Worm (Caenorhabditis elegans): Measurements from ENCODE around the gene F43C1.5.

The F43C1.5 gene

DNA sequence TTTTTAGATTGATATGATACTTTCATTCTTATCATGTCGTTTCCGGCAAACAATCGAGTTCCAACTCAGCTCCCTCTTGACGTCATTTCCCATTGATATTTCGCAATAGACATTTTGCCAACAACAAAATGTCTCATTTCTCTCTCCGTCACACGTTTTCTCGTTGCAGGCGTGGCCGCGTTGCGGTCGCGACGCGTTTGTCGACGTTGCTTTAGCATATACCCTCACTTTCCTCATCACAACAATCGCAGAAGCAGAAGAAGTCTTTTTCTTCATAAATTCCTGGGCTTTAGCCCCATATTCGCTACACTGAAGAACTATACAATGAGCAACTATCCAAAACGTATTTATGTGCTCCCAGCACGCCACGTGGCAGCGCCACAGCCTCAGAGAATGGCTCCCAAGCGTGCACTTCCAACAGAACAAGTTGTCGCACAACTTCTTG, 35.3 kb upstream of the F43C1.5 start, which contains the start of gene xbp-1:
Gene xbp-1, plus strand, starts transcription at position 151 of the 445 bp plus-strand sequence.
- no peak for TF ChIP-seq unc-39 (tag; optimal IDR thresholded peaks at IDR 0.05)
- TF ChIP-seq mml-1 (tag; optimal IDR thresholded peaks at IDR 0.05) = no peak
- TF ChIP-seq lin-15B (tag; optimal IDR thresholded peaks at IDR 0.05) = peak; percentile 84
- TF ChIP-seq fkh-10 (GFP tag; optimal IDR thresholded peaks at IDR 0.05) = peak; percentile 66
- no peak for TF ChIP-seq daf-12 (tag; optimal IDR thresholded peaks at IDR 0.05)
- peak; percentile 90 for TF ChIP-seq egl-5 (tag; optimal IDR thresholded peaks at IDR 0.05)
- peak; percentile 98 for TF ChIP-seq elt-2 (tag; optimal IDR thresholded peaks at IDR 0.05)
- TF ChIP-seq unc-62 (GFP tag; optimal IDR thresholded peaks at IDR 0.05) = peak; percentile 30
- peak; percentile 88 for TF ChIP-seq ama-1 (optimal IDR thresholded peaks at IDR 0.05)
- TF ChIP-seq lsy-12 (tag; optimal IDR thresholded peaks at IDR 0.05) = peak; percentile 81
- TF ChIP-seq jun-1 (tag; optimal IDR thresholded peaks at IDR 0.05) = peak; percentile 96
- TF ChIP-seq ceh-28 (tag; optimal IDR thresholded peaks at IDR 0.05) = peak; percentile 75
- TF ChIP-seq ztf-11 (tag; optimal IDR thresholded peaks at IDR 0.05) = no peak
- TF ChIP-seq nhr-28 (tag; optimal IDR thresholded peaks at IDR 0.05) = no peak
- TF ChIP-seq ZK546.5 (tag; optimal IDR thresholded peaks at IDR 0.05) = no peak
- no peak for TF ChIP-seq ceh-9 (tag; optimal IDR thresholded peaks at IDR 0.05)
- TF ChIP-seq eor-1 (tag; optimal IDR thresholded peaks at IDR 0.05) = no peak
- TF ChIP-seq nhr-76 (tag; optimal IDR thresholded peaks at IDR 0.05) = no peak
- peak in 2 of 3 experiments; percentile 35 to 41 for TF ChIP-seq elt-3 (tag; optimal IDR thresholded peaks at IDR 0.05)
- no peak for TF ChIP-seq ceh-16 (tag; optimal IDR thresholded peaks at IDR 0.05)
- peak; percentile 76 for TF ChIP-seq snpc-4 (tag; optimal IDR thresholded peaks at IDR 0.05)
- TF ChIP-seq nfya-1 (tag; optimal IDR thresholded peaks at IDR 0.05; ENCODE audit: insufficient read depth) = peak; percentile 94
- peak; percentile 75 for TF ChIP-seq sea-2 (GFP tag; optimal IDR thresholded peaks at IDR 0.05)
- no peak for TF ChIP-seq aly-2 (tag; optimal IDR thresholded peaks at IDR 0.05)
- TF ChIP-seq lin-39 (tag; optimal IDR thresholded peaks at IDR 0.05) = peak; percentile 94
- peak; percentile 80 for TF ChIP-seq hmg-11 (tag; optimal IDR thresholded peaks at IDR 0.05)
- peak; percentile 86 for TF ChIP-seq egl-27 (tag; optimal IDR thresholded peaks at IDR 0.05)
- peak; percentile 97 for TF ChIP-seq pqm-1 (tag; optimal IDR thresholded peaks at IDR 0.05)
- TF ChIP-seq elt-1 (tag; optimal IDR thresholded peaks at IDR 0.05) = no peak
- peak; percentile 64 for TF ChIP-seq R02D3.7 (tag; optimal IDR thresholded peaks at IDR 0.05)
- TF ChIP-seq zag-1 (tag; optimal IDR thresholded peaks at IDR 0.05) = no peak
- TF ChIP-seq fos-1 (tag; optimal IDR thresholded peaks at IDR 0.05) = peak; percentile 85
- TF ChIP-seq nhr-43 (tag; optimal IDR thresholded peaks at IDR 0.05; ENCODE audit: poor library complexity, severe bottlenecking) = peak; percentile 39
- TF ChIP-seq nhr-77 (tag; optimal IDR thresholded peaks at IDR 0.05) = no peak
- TF ChIP-seq ceh-82 (tag; optimal IDR thresholded peaks at IDR 0.05) = peak; percentile 45
- no peak for TF ChIP-seq fkh-2 (tag; optimal IDR thresholded peaks at IDR 0.05)
- peak; percentile 16 for TF ChIP-seq tbx-2 (tag; optimal IDR thresholded peaks at IDR 0.05)
- no peak for TF ChIP-seq nhr-12 (tag; optimal IDR thresholded peaks at IDR 0.05)
- no peak for TF ChIP-seq nhr-67 (tag; optimal IDR thresholded peaks at IDR 0.05)
- TF ChIP-seq nhr-23 (tag; optimal IDR thresholded peaks at IDR 0.05) = peak; percentile 89
- TF ChIP-seq pha-4 (tag; optimal IDR thresholded peaks at IDR 0.05) = peak; percentile 95
- TF ChIP-seq nhr-11 (tag; optimal IDR thresholded peaks at IDR 0.05) = peak; percentile 73
- TF ChIP-seq ztf-4 (tag; optimal IDR thresholded peaks at IDR 0.05) = no peak
- peak; percentile 55 for TF ChIP-seq mdl-1 (tag; optimal IDR thresholded peaks at IDR 0.05)
- TF ChIP-seq nhr-25 (tag; optimal IDR thresholded peaks at IDR 0.05) = peak; percentile 94
- no peak for TF ChIP-seq nhr-237 (tag; optimal IDR thresholded peaks at IDR 0.05)
- peak; percentile 88 for TF ChIP-seq skn-1 (tag; optimal IDR thresholded peaks at IDR 0.05)

Measured in whole organism, L3 larva.